Fruit fly (Drosophila melanogaster): ENCODE measurements around the gene TotM.

Gene TotM

dm6 chr2L:5372552-5372951 lies 42.9 kb downstream of the TotM start:
- TF ChIP-seq CG14711 (tag; optimal IDR thresholded peaks at IDR 0.05): no peak
- no peak for TF ChIP-seq Hr96 (GFP tag; optimal IDR thresholded peaks at IDR 0.05)
- no peak for TF ChIP-seq CG5204 (GFP tag; optimal IDR thresholded peaks at IDR 0.05)
- no peak for TF ChIP-seq CG7101 (tag; optimal IDR thresholded peaks at IDR 0.05)
- TF ChIP-seq CG11617 (GFP tag; optimal IDR thresholded peaks at IDR 0.05): no peak
- TF ChIP-seq toe (GFP tag; optimal IDR thresholded peaks at IDR 0.05): no peak
- TF ChIP-seq cic (GFP tag; optimal IDR thresholded peaks at IDR 0.05): no peak
- no peak for TF ChIP-seq bab1 (GFP tag; optimal IDR thresholded peaks at IDR 0.05)
- TF ChIP-seq CG33017 (tag; optimal IDR thresholded peaks at IDR 0.05): no peak
- TF ChIP-seq CG12768 (GFP tag; optimal IDR thresholded peaks at IDR 0.05): no peak
- TF ChIP-seq ovo (GFP tag; optimal IDR thresholded peaks at IDR 0.05): no peak
- TF ChIP-seq Crg-1 (GFP tag; optimal IDR thresholded peaks at IDR 0.05): no peak
- TF ChIP-seq kay (GFP tag; ENCODE audit: borderline replicate concordance): no peak
- no peak for TF ChIP-seq CG7045 (GFP tag; optimal IDR thresholded peaks at IDR 0.05)

- TF ChIP-seq CG12768 (GFP tag; optimal IDR thresholded peaks at IDR 0.05) (no peak), CG5204 (GFP tag; optimal IDR thresholded peaks at IDR 0.05) (no peak), cnc (optimal IDR thresholded peaks at IDR 0.05) (no peak), CG11617 (GFP tag; optimal IDR thresholded peaks at IDR 0.05) (no peak), Hr96 (GFP tag; optimal IDR thresholded peaks at IDR 0.05) (no peak), tj (GFP tag; optimal IDR thresholded peaks at IDR 0.05) (no peak), CG7045 (GFP tag; optimal IDR thresholded peaks at IDR 0.05) (no peak), CG1620 (GFP tag; optimal IDR thresholded peaks at IDR 0.05) (no peak), cic (GFP tag; optimal IDR thresholded peaks at IDR 0.05) (no peak), Crg-1 (GFP tag; optimal IDR thresholded peaks at IDR 0.05) (no peak), pad (GFP tag; optimal IDR thresholded peaks at IDR 0.05) (no peak), CG14711 (tag; optimal IDR thresholded peaks at IDR 0.05) (no peak), bab1 (GFP tag; optimal IDR thresholded peaks at IDR 0.05) (no peak), ovo (GFP tag; optimal IDR thresholded peaks at IDR 0.05) (no peak), CG7101 (tag; optimal IDR thresholded peaks at IDR 0.05) (no peak), Clk (GFP tag; optimal IDR thresholded peaks at IDR 0.05) (no peak), CG33017 (tag; optimal IDR thresholded peaks at IDR 0.05) (no peak), kay (GFP tag; ENCODE audit: borderline replicate concordance) (no peak)
Observed at dm6 chr2L:5374216-5374615, 44.6 kb downstream of the TotM start.

dm6 chr2L:5374989-5375388 lies 45.3 kb downstream of the TotM start:
- TF ChIP-seq CG11617 (GFP tag; optimal IDR thresholded peaks at IDR 0.05) (no peak), Crg-1 (GFP tag; optimal IDR thresholded peaks at IDR 0.05) (no peak), cic (GFP tag; optimal IDR thresholded peaks at IDR 0.05) (no peak), CG33017 (tag; optimal IDR thresholded peaks at IDR 0.05) (no peak), pad (GFP tag; optimal IDR thresholded peaks at IDR 0.05) (no peak)

- no peak for TF ChIP-seq CG33017 (tag; optimal IDR thresholded peaks at IDR 0.05)
- TF ChIP-seq pad (GFP tag; optimal IDR thresholded peaks at IDR 0.05): no peak
- no peak for TF ChIP-seq cic (GFP tag; optimal IDR thresholded peaks at IDR 0.05)
- no peak for TF ChIP-seq tj (GFP tag; optimal IDR thresholded peaks at IDR 0.05)
- TF ChIP-seq CG5204 (GFP tag; optimal IDR thresholded peaks at IDR 0.05): no peak
- TF ChIP-seq cnc (optimal IDR thresholded peaks at IDR 0.05): no peak
- no peak for TF ChIP-seq Crg-1 (GFP tag; optimal IDR thresholded peaks at IDR 0.05)
Observed at dm6 chr2L:5376442-5376841, 46.8 kb downstream of the TotM start.

dm6 chr2L:5378829-5379228 lies 49.2 kb downstream of the TotM start:
- TF ChIP-seq bab1 (GFP tag; optimal IDR thresholded peaks at IDR 0.05) (no peak), CG7101 (tag; optimal IDR thresholded peaks at IDR 0.05) (no peak), Clk (GFP tag; optimal IDR thresholded peaks at IDR 0.05) (no peak), toe (GFP tag; optimal IDR thresholded peaks at IDR 0.05) (no peak), kay (GFP tag; ENCODE audit: borderline replicate concordance) (no peak), cnc (optimal IDR thresholded peaks at IDR 0.05) (no peak), Mnt (GFP tag; optimal IDR thresholded peaks at IDR 0.05) (no peak), CG1620 (GFP tag; optimal IDR thresholded peaks at IDR 0.05) (no peak), CG5204 (GFP tag; optimal IDR thresholded peaks at IDR 0.05) (no peak), cic (GFP tag; optimal IDR thresholded peaks at IDR 0.05) (no peak), pad (GFP tag; optimal IDR thresholded peaks at IDR 0.05) (no peak)
